Worm (Caenorhabditis elegans): Measurements from ENCODE around the gene F33H12.1.
"Not testable (repeated sequence)": the region's sequence is repeated elsewhere in the genome, so short reads cannot be mapped to it uniquely, and the experiment has no call there.

Gene F33H12.1

ce11 chrII:2600176-2600575 is at the start of gene F33H12.1:
F33H12.1 (plus strand) TSS chrII:2600476.
- TF ChIP-seq mab-5, alr-1, peb-1 (tag; optimal IDR thresholded peaks at IDR 0.05): not testable (repeated sequence)

- TF ChIP-seq ama-1 (optimal IDR thresholded peaks at IDR 0.05) (no peak), nhr-10 (tag; optimal IDR thresholded peaks at IDR 0.05) (no peak), ceh-16 (tag; optimal IDR thresholded peaks at IDR 0.05) (no peak), mbf-1 (tag; optimal IDR thresholded peaks at IDR 0.05) (no peak), R02D3.7 (tag; optimal IDR thresholded peaks at IDR 0.05) (no peak), ztf-4 (tag; optimal IDR thresholded peaks at IDR 0.05) (no peak), lin-13 (GFP tag; optimal IDR thresholded peaks at IDR 0.05) (no peak), nhr-21 (tag; optimal IDR thresholded peaks at IDR 0.05) (no peak), sma-9 (GFP tag; optimal IDR thresholded peaks at IDR 0.05) (no peak), sma-9 (tag; optimal IDR thresholded peaks at IDR 0.05) (no peak)
Measured at ce11 chrII:2553030-2553429, 47.2 kb upstream of the F33H12.1 start.

ce11 chrII:2553662-2554061 is 46.6 kb upstream of the F33H12.1 start, which contains the start of gene K02F6.1:
K02F6.1 (plus strand) TSS chrII:2553962.
- not testable (repeated sequence) for TF ChIP-seq nhr-10, zag-1, dmd-4 (tag; optimal IDR thresholded peaks at IDR 0.05)

- TF ChIP-seq skn-1 (tag; optimal IDR thresholded peaks at IDR 0.05) (no peak), nhr-129 (tag; optimal IDR thresholded peaks at IDR 0.05) (no peak), nhr-11 (tag; optimal IDR thresholded peaks at IDR 0.05) (no peak), nhr-12 (tag; optimal IDR thresholded peaks at IDR 0.05) (no peak), zag-1 (tag; optimal IDR thresholded peaks at IDR 0.05) (no peak), ceh-16 (tag; optimal IDR thresholded peaks at IDR 0.05) (no peak), ztf-4 (tag; optimal IDR thresholded peaks at IDR 0.05) (no peak), nhr-23 (tag; optimal IDR thresholded peaks at IDR 0.05) (no peak)
Measured at ce11 chrII:2563973-2564372, 36.3 kb upstream of the F33H12.1 start, which contains the start of gene nep-18. nep-18 (minus strand) TSS chrII:2564073.

- TF ChIP-seq F13H6.1 (tag; optimal IDR thresholded peaks at IDR 0.05): no peak
- peak; percentile 65 for TF ChIP-seq mab-5 (tag; optimal IDR thresholded peaks at IDR 0.05)
- peak; percentile 41 for TF ChIP-seq nhr-12 (tag; optimal IDR thresholded peaks at IDR 0.05)
- peak; percentile 13 for TF ChIP-seq nhr-77 (tag; optimal IDR thresholded peaks at IDR 0.05)
- TF ChIP-seq lin-13 (GFP tag; optimal IDR thresholded peaks at IDR 0.05): peak; percentile 88
- TF ChIP-seq ztf-4 (tag; optimal IDR thresholded peaks at IDR 0.05): peak; percentile 17
- TF ChIP-seq ama-1 (optimal IDR thresholded peaks at IDR 0.05): no peak
- peak; percentile 6 for TF ChIP-seq R02D3.7 (tag; optimal IDR thresholded peaks at IDR 0.05)
- TF ChIP-seq sma-9 (GFP tag; optimal IDR thresholded peaks at IDR 0.05): no peak
- TF ChIP-seq sma-9 (tag; optimal IDR thresholded peaks at IDR 0.05): no peak
- peak; percentile 81 for TF ChIP-seq nhr-25 (tag; optimal IDR thresholded peaks at IDR 0.05)
- peak; percentile 9 for TF ChIP-seq nhr-237 (tag; optimal IDR thresholded peaks at IDR 0.05)
- peak; percentile 88 for TF ChIP-seq gmeb-1 (tag; optimal IDR thresholded peaks at IDR 0.05)
- peak; percentile 84 to 93 for TF ChIP-seq lsy-2 (tag; optimal IDR thresholded peaks at IDR 0.05)
- TF ChIP-seq nhr-11 (tag; optimal IDR thresholded peaks at IDR 0.05): no peak
- peak; percentile 67 for TF ChIP-seq nhr-10 (tag; optimal IDR thresholded peaks at IDR 0.05)
- TF ChIP-seq nhr-129 (tag; optimal IDR thresholded peaks at IDR 0.05): no peak
- TF ChIP-seq blmp-1 (tag; optimal IDR thresholded peaks at IDR 0.05; ENCODE audit: insufficient read depth): peak; percentile 8
- TF ChIP-seq unc-62 (GFP tag; optimal IDR thresholded peaks at IDR 0.05): no peak
- no peak for TF ChIP-seq aly-2 (tag; optimal IDR thresholded peaks at IDR 0.05)
- peak; percentile 90 for TF ChIP-seq C34F6.9 (tag; optimal IDR thresholded peaks at IDR 0.05)
- no peak for TF ChIP-seq unc-39 (tag; optimal IDR thresholded peaks at IDR 0.05)
- TF ChIP-seq dmd-4 (tag; optimal IDR thresholded peaks at IDR 0.05): no peak
- no peak for TF ChIP-seq elt-1 (tag; optimal IDR thresholded peaks at IDR 0.05)
- TF ChIP-seq mdl-1 (tag; optimal IDR thresholded peaks at IDR 0.05): peak in 1 of 2 experiments; percentile 28
- TF ChIP-seq nhr-21 (tag; optimal IDR thresholded peaks at IDR 0.05): peak; percentile 38
- TF ChIP-seq nhr-23 (tag; optimal IDR thresholded peaks at IDR 0.05): no peak
- TF ChIP-seq sma-3 (GFP tag; optimal IDR thresholded peaks at IDR 0.05): no peak
- TF ChIP-seq ztf-11 (tag; optimal IDR thresholded peaks at IDR 0.05): no peak
- TF ChIP-seq lin-11 (tag; optimal IDR thresholded peaks at IDR 0.05): no peak
- TF ChIP-seq snpc-4 (tag; optimal IDR thresholded peaks at IDR 0.05): peak; percentile 65
- peak; percentile 30 for TF ChIP-seq ZK546.5 (tag; optimal IDR thresholded peaks at IDR 0.05)
- peak; percentile 82 for TF ChIP-seq crh-2 (tag; optimal IDR thresholded peaks at IDR 0.05)
- TF ChIP-seq unc-55 (GFP tag; optimal IDR thresholded peaks at IDR 0.05): peak; percentile 94
- TF ChIP-seq lin-39 (tag; optimal IDR thresholded peaks at IDR 0.05): no peak
- peak; percentile 32 for TF ChIP-seq egl-27 (tag; optimal IDR thresholded peaks at IDR 0.05)
- peak; percentile 60 for TF ChIP-seq fos-1 (tag; optimal IDR thresholded peaks at IDR 0.05)
- no peak for TF ChIP-seq elt-3 (tag; optimal IDR thresholded peaks at IDR 0.05)
- no peak for TF ChIP-seq ceh-82 (tag; optimal IDR thresholded peaks at IDR 0.05)
Measured at ce11 chrII:2564899-2565298, 35.4 kb upstream of the F33H12.1 start, which contains the start of gene usp-39. usp-39 (plus strand) TSS chrII:2565275.

All from whole organism, L2 larva.